Fruit fly (Drosophila melanogaster) whole organism, embryonic: ENCODE results near the gene mRpS25.

Experiments
- Ada2b ChIP-seq: fragments of 200-800 bp; sonication (Bioruptor generic); IDR thresholded peaks from 2 replicates; pipeline ENCODE4 v1.3.6; 2022; ENCODE audit warnings: missing biosample characterization, missing genetic modification characterization
- B-H1 ChIP-seq: fragments of 200-800 bp; sonication (Bioruptor generic); IDR thresholded peaks from 3 replicates; pipeline ENCODE4 v1.3.6; 2022; ENCODE audit warnings: missing biosample characterization, missing genetic modification characterization
- CG10366 ChIP-seq: fragments of 200-800 bp; sonication (Bioruptor generic); IDR thresholded peaks from 2 replicates; pipeline ENCODE4 v1.3.6; 2022; ENCODE audit warnings: missing biosample characterization, missing genetic modification characterization
- CG11723 ChIP-seq: fragments of 200-800 bp; sonication (Bioruptor generic); optimal IDR thresholded peaks from 2 replicates; lab custom pipeline; 2017; ENCODE audit warnings: missing biosample characterization, mild to moderate bottlenecking, missing genetic modification characterization
- CG12071 ChIP-seq: fragments of 200-800 bp; sonication (Bioruptor generic); optimal IDR thresholded peaks from 3 replicates; lab custom pipeline; 2018; ENCODE audit warnings: missing biosample characterization, mild to moderate bottlenecking, missing genetic modification characterization
- CG12104 ChIP-seq: fragments of 200-800 bp; sonication (Bioruptor generic); optimal IDR thresholded peaks from 3 replicates; lab custom pipeline; 2016; ENCODE audit warnings: missing biosample characterization, missing genetic modification characterization
- CG12219 ChIP-seq: fragments of 200-800 bp; sonication (Bioruptor generic); optimal IDR thresholded peaks from 3 replicates; lab custom pipeline; 2018; ENCODE audit warnings: missing biosample characterization, mild to moderate bottlenecking, missing genetic modification characterization
- CG12236 ChIP-seq: fragments of 200-800 bp; sonication (Bioruptor generic); optimal IDR thresholded peaks from 2 replicates; lab custom pipeline; 2016; ENCODE audit warnings: missing biosample characterization, missing genetic modification characterization
- CG12769 ChIP-seq: fragments of 200-800 bp; sonication (Bioruptor generic); optimal IDR thresholded peaks from 2 replicates; lab custom pipeline; 2019; ENCODE audit warnings: missing biosample characterization, mild to moderate bottlenecking, missing genetic modification characterization, moderate library complexity
- CG14965 ChIP-seq: fragments of 200-800 bp; sonication (Bioruptor generic); optimal IDR thresholded peaks from 2 replicates; lab custom pipeline; 2016; ENCODE audit warnings: missing biosample characterization, missing genetic modification characterization, borderline replicate concordance
- CG17802 ChIP-seq: fragments of 200-800 bp; sonication (Bioruptor generic); optimal IDR thresholded peaks from 2 replicates; lab custom pipeline; 2018; ENCODE audit warnings: missing biosample characterization, mild to moderate bottlenecking, missing genetic modification characterization, moderate library complexity
- CG18619 ChIP-seq: fragments of 200-800 bp; sonication (Bioruptor generic); optimal IDR thresholded peaks from 3 replicates; lab custom pipeline; 2017; ENCODE audit warnings: missing biosample characterization, mild to moderate bottlenecking, missing genetic modification characterization
- CG2129 ChIP-seq: fragments of 200-800 bp; sonication (Bioruptor generic); IDR thresholded peaks from 2 replicates; pipeline ENCODE4 v1.3.6; 2022; ENCODE audit warnings: missing biosample characterization, missing genetic modification characterization; ENCODE audit not compliant: partially characterized antibody
- CG2202 ChIP-seq: fragments of 200-800 bp; sonication (Bioruptor generic); optimal IDR thresholded peaks from 2 replicates; lab custom pipeline; 2018; ENCODE audit warnings: missing biosample characterization, mild to moderate bottlenecking, missing genetic modification characterization
- CG30431 ChIP-seq: fragments of 200-800 bp; sonication (Bioruptor generic); optimal IDR thresholded peaks from 2 replicates; lab custom pipeline; 2017; ENCODE audit warnings: missing biosample characterization, missing genetic modification characterization
- CG3281 ChIP-seq: fragments of 200-800 bp; sonication (Bioruptor generic); optimal IDR thresholded peaks from 3 replicates; lab custom pipeline; 2017; ENCODE audit warnings: missing biosample characterization, mild to moderate bottlenecking, missing genetic modification characterization
- CG3407 ChIP-seq: fragments of 200-800 bp; sonication (Bioruptor generic); optimal IDR thresholded peaks from 2 replicates; lab custom pipeline; 2018; ENCODE audit warnings: missing biosample characterization, mild to moderate bottlenecking, missing genetic modification characterization
- CG34224 ChIP-seq: fragments of 200-800 bp; sonication (Bioruptor generic); IDR thresholded peaks from 3 replicates; pipeline ENCODE4 v1.3.6; 2022; ENCODE audit warnings: missing biosample characterization, missing genetic modification characterization; ENCODE audit not compliant: partially characterized antibody
- CG4360 ChIP-seq: fragments of 200-800 bp; sonication (Bioruptor generic); IDR thresholded peaks from 2 replicates; pipeline ENCODE4 v1.3.6; 2022; ENCODE audit warnings: missing biosample characterization, missing genetic modification characterization
- CG6683 ChIP-seq: fragments of 200-800 bp; sonication (Bioruptor generic); optimal IDR thresholded peaks from 2 replicates; lab custom pipeline; 2017; ENCODE audit warnings: missing biosample characterization, mild to moderate bottlenecking, missing genetic modification characterization, missing genetic modification reagents
- CG6765 ChIP-seq: fragments of 200-800 bp; sonication (Bioruptor generic); optimal IDR thresholded peaks from 3 replicates; lab custom pipeline; 2017; ENCODE audit warnings: missing biosample characterization, mild to moderate bottlenecking, missing genetic modification characterization
- CG7556 ChIP-seq: fragments of 200-800 bp; sonication (Bioruptor generic); optimal IDR thresholded peaks from 2 replicates; lab custom pipeline; 2017; ENCODE audit warnings: missing biosample characterization, mild to moderate bottlenecking, missing genetic modification characterization
- CG8089 ChIP-seq: fragments of 200-800 bp; sonication (Bioruptor generic); optimal IDR thresholded peaks from 3 replicates; lab custom pipeline; 2016; ENCODE audit warnings: missing biosample characterization, missing genetic modification characterization
- CG8388 ChIP-seq: fragments of 200-800 bp; sonication (Bioruptor generic); optimal IDR thresholded peaks from 2 replicates; lab custom pipeline; 2019; ENCODE audit warnings: missing biosample characterization, mild to moderate bottlenecking, missing genetic modification characterization, moderate library complexity
- CG9437 ChIP-seq: fragments of 200-800 bp; sonication (Bioruptor generic); optimal IDR thresholded peaks from 2 replicates; lab custom pipeline; 2018; ENCODE audit warnings: missing biosample characterization, mild to moderate bottlenecking, missing genetic modification characterization
- CG9817 ChIP-seq: fragments of 200-800 bp; sonication (Bioruptor generic); optimal IDR thresholded peaks from 2 replicates; lab custom pipeline; 2018; ENCODE audit warnings: missing biosample characterization, mild to moderate bottlenecking, missing genetic modification characterization, moderate library complexity
- Camta ChIP-seq: fragments of 200-800 bp; sonication (Bioruptor generic); optimal IDR thresholded peaks from 2 replicates; lab custom pipeline; 2016; ENCODE audit warnings: missing biosample characterization, missing genetic modification characterization
- CoRest ChIP-seq: fragments of 200-800 bp; sonication (Bioruptor generic); optimal IDR thresholded peaks from 3 replicates; lab custom pipeline; 2018; ENCODE audit warnings: missing biosample characterization, mild to moderate bottlenecking, missing genetic modification characterization, moderate library complexity
- D19A ChIP-seq: fragments of 200-800 bp; optimal IDR thresholded peaks from 3 replicates; lab custom pipeline; 2019; ENCODE audit warnings: missing biosample characterization, mild to moderate bottlenecking, missing genetic modification characterization, moderate library complexity
- Drgx ChIP-seq: fragments of 200-800 bp; sonication (Bioruptor generic); IDR thresholded peaks from 2 replicates; pipeline ENCODE4 v1.3.6; 2022; ENCODE audit warnings: missing biosample characterization, missing genetic modification characterization
- Elba2 ChIP-seq: fragments of 200-800 bp; sonication (Bioruptor generic); optimal IDR thresholded peaks from 3 replicates; lab custom pipeline; 2016; ENCODE audit warnings: missing biosample characterization, missing genetic modification characterization
- Neu2 ChIP-seq: fragments of 200-800 bp; sonication (Bioruptor generic); optimal IDR thresholded peaks from 3 replicates; lab custom pipeline; 2016; ENCODE audit warnings: missing biosample characterization, missing genetic modification characterization, borderline replicate concordance
- Nf-YA ChIP-seq: fragments of 200-800 bp; sonication (Bioruptor generic); IDR thresholded peaks from 2 replicates; pipeline ENCODE4 v1.3.6; 2022; ENCODE audit warnings: missing biosample characterization, missing genetic modification characterization
- Ravus ChIP-seq: fragments of 200-800 bp; sonication (Bioruptor generic); IDR thresholded peaks from 2 replicates; pipeline ENCODE4 v1.3.6; 2022; ENCODE audit warnings: missing biosample characterization, missing genetic modification characterization
- chm ChIP-seq: fragments of 200-800 bp; sonication (Bioruptor generic); IDR thresholded peaks from 2 replicates; pipeline ENCODE4 v1.3.6; 2022; ENCODE audit warnings: missing biosample characterization, missing genetic modification characterization
- da ChIP-seq: fragments of 200-800 bp; sonication (Bioruptor generic); optimal IDR thresholded peaks from 2 replicates; lab custom pipeline; 2016; ENCODE audit warnings: missing biosample characterization, missing genetic modification characterization
- fd102C ChIP-seq: fragments of 200-800 bp; sonication (Bioruptor generic); optimal IDR thresholded peaks from 2 replicates; lab custom pipeline; 2018; ENCODE audit warnings: missing biosample characterization, mild to moderate bottlenecking, missing genetic modification characterization, moderate library complexity
- nerfin-1 ChIP-seq: fragments of 200-800 bp; sonication (Bioruptor generic); optimal IDR thresholded peaks from 3 replicates; lab custom pipeline; 2019; ENCODE audit warnings: missing biosample characterization, mild to moderate bottlenecking, missing genetic modification characterization, moderate library complexity
- nerfin-2 ChIP-seq: fragments of 200-800 bp; sonication (Bioruptor generic); IDR thresholded peaks from 2 replicates; pipeline ENCODE4 v1.3.6; 2022; ENCODE audit warnings: missing biosample characterization, missing genetic modification characterization; ENCODE audit not compliant: partially characterized antibody
- ssp ChIP-seq: fragments of 200-800 bp; sonication (Bioruptor generic); IDR thresholded peaks from 2 replicates; pipeline ENCODE4 v1.3.6; 2022; ENCODE audit warnings: missing biosample characterization, missing genetic modification characterization
- sug ChIP-seq: fragments of 200-800 bp; optimal IDR thresholded peaks from 2 replicates; lab custom pipeline; 2019; ENCODE audit warnings: missing biosample characterization, mild to moderate bottlenecking, missing genetic modification characterization, moderate library complexity
- unpg ChIP-seq: fragments of 200-800 bp; sonication (Bioruptor generic); optimal IDR thresholded peaks from 3 replicates; lab custom pipeline; 2018; ENCODE audit warnings: missing biosample characterization, mild to moderate bottlenecking, missing genetic modification characterization, moderate library complexity
- z ChIP-seq: fragments of 200-800 bp; sonication (Bioruptor generic); IDR thresholded peaks from 3 replicates; pipeline ENCODE4 v1.3.6; 2022; ENCODE audit warnings: missing biosample characterization, missing genetic modification characterization
- zen ChIP-seq: fragments of 200-800 bp; sonication (Bioruptor generic); optimal IDR thresholded peaks from 3 replicates; lab custom pipeline; 2018; ENCODE audit warnings: missing biosample characterization, mild to moderate bottlenecking, missing genetic modification characterization, moderate library complexity

Gene mRpS25

DNA sequence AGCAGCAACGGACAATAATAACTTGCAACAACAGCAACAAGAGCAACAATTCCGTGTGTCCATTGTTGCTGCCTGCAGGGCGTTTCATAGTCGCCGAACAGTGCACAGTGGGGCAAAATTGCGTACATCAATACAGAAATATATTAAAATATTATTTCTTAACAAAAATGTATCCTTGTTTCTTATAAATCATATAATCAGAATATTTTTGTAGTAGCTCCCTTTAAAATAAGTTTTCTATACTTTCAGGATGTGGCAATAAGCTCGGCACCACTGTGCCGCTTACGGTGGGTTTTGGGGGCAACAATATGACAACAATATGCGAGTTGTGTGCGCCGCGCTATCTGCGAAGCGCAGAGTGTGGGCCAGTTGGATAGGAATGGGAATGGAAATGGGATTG, 29.5 kb upstream of the mRpS25 start (continued):
- TF ChIP-seq z (GFP tag; lab: Robert Waterston, UW) (0 out of 3 replicates have a peak, but pooled peaks have one; percentile 30), CG9817 (tag; lab: Kevin White, UChicago) (peak; percentile 62), CG8089 (GFP tag; lab: Kevin White, UChicago) (no peak), CG14965 (no peak), B-H1 (peak; percentile 77; the same call in 2 of the 3 replicates), Nf-YA (GFP tag; lab: Robert Waterston, UW) (peak; percentile 74), Camta (GFP tag; lab: Kevin White, UChicago) (no peak), D19A (tag; lab: Kevin White, UChicago) (peak; percentile 81), CG2129 (no peak), CG6683 (GFP tag; lab: Kevin White, UChicago) (peak; percentile 50), nerfin-1 (tag; lab: Kevin White, UChicago) (peak; percentile 79), CG3281 (GFP tag; lab: Kevin White, UChicago) (peak; percentile 49), zen (tag; lab: Kevin White, UChicago) (peak; percentile 75), Ravus (GFP tag; lab: Robert Waterston, UW) (no peak; the same call in 1 of the 2 replicates), CG17802 (peak; percentile 55), da (GFP tag; lab: Kevin White, UChicago) (no peak), CG12236 (GFP tag; lab: Kevin White, UChicago) (no peak), Neu2 (GFP tag; lab: Kevin White, UChicago) (no peak), sug (peak; percentile 21), CG12104 (GFP tag; lab: Kevin White, UChicago) (peak; percentile 40), CG8388 (GFP tag; lab: Kevin White, UChicago) (peak; percentile 83), CG12219 (peak; percentile 77), CG2202 (tag; lab: Kevin White, UChicago) (peak; percentile 69), CG7556 (GFP tag; lab: Kevin White, UChicago) (peak; percentile 77), unpg (peak; percentile 87), CG11723 (GFP tag; lab: Kevin White, UChicago) (peak; percentile 59), CG12071 (GFP tag; lab: Kevin White, UChicago) (peak; percentile 59), chm (GFP tag; lab: Robert Waterston, UW) (peak; percentile 78), ssp (peak; percentile 75), CG34224 (GFP tag; lab: Robert Waterston, UW) (no peak), CG30431 (peak; percentile 66), CoRest (tag; lab: Kevin White, UChicago) (peak; percentile 79), CG9437 (GFP tag; lab: Kevin White, UChicago) (peak; percentile 59), nerfin-2 (GFP tag; lab: Robert Waterston, UW) (no peak), CG10366 (GFP tag; lab: Robert Waterston, UW) (peak; percentile 78), CG18619 (GFP tag; lab: Kevin White, UChicago) (peak; percentile 40), Elba2 (GFP tag; lab: Kevin White, UChicago) (peak; percentile 14), Ada2b (GFP tag; lab: Robert Waterston, UW) (peak; percentile 78), CG6765 (GFP tag; lab: Kevin White, UChicago) (peak; percentile 3)

DNA sequence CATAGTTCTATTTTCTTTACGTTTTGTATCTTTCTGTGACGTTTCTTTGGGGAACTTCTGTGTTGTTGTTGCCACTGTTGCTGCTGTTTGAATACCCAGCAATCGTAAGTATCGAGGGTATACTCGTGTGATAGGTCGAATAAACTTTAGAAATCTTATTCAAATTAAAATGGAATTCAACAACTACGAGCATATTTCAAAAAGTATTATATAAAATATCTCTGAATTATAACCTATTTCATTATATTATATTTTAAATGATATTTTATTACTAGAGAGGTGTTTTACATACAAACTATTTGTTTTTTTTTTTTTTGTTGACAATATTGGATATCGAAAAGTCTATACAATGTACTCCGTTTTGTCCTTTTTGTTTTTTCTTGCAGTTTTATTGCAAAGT, 26.4 kb upstream of the mRpS25 start:
- TF ChIP-seq fd102C (GFP tag; lab: Kevin White, UChicago) (no peak), Drgx (GFP tag; lab: Robert Waterston, UW) (peak; percentile 28; the same call in 1 of the 2 replicates), CG4360 (GFP tag; lab: Robert Waterston, UW) (0 out of 2 replicates have a peak, but pooled peaks have one; percentile 22), CG3407 (GFP tag; lab: Kevin White, UChicago) (no peak), CG12769 (tag; lab: Kevin White, UChicago) (no peak)
